Worm (Caenorhabditis elegans): ENCODE data around the gene K10H10.10.

DNA sequence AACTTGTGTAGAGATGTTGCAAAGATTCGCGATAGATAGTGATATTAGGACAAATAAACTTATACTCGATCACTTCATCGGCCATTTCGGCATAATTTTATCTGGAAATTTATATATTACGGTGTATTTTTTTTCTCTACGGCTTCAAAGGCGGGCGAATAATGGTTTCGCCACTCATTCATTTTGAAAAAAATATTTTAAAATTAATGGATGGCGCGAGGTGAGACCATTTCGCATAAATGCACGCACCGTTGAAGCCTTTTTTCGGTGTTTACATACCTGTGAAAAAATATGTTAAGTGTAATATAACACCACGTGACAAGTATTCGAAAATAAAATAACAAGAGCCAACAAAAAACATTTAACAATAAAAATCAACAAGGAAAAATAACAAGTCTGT is 14.5 kb downstream of the K10H10.10 start, which contains the start of gene btb-19:
- TF ChIP-seq lin-39 (tag; optimal IDR thresholded peaks at IDR 0.05) (no peak), alr-1 (tag; optimal IDR thresholded peaks at IDR 0.05) (no peak), ama-1 (optimal IDR thresholded peaks at IDR 0.05) (no peak), ZK546.5 (tag; optimal IDR thresholded peaks at IDR 0.05) (no peak), mdl-1 (tag; optimal IDR thresholded peaks at IDR 0.05) (no peak), ztf-1 (GFP tag; conservative IDR thresholded peaks at IDR 0.05) (no peak), nhr-25 (tag; optimal IDR thresholded peaks at IDR 0.05) (no peak)
